Worm (Caenorhabditis elegans) whole organism, L4/young adult: Measurements from ENCODE around the gene col-77.

ENCODE experiments used
- W03F9.2 ChIP-seq: fragments of 150-350 bp; optimal IDR thresholded peaks from 2 replicates; lab custom pipeline; 2014; ENCODE audit warnings: missing biosample characterization, missing genetic modification characterization
- dao-5 ChIP-seq: sonication (generic microtip); optimal IDR thresholded peaks from 2 replicates; lab custom pipeline; 2016; ENCODE audit warnings: missing genotype, missing genetic modification characterization, moderate library complexity, missing compliant biosample characterization
- him-1 ChIP-seq: sonication (generic microtip); optimal IDR thresholded peaks from 2 replicates; lab custom pipeline; 2016; ENCODE audit warnings: missing genotype, missing genetic modification reagents, missing genetic modification characterization, missing compliant biosample characterization

col-77 gene

ce11 chrII:8329462-8329861 is 29.7 kb downstream of the col-77 start, which contains the start of gene C26D10.4:
TSS of gene C26D10.4 (plus strand) at chrII:8329762.
- TF ChIP-seq dao-5 (tag; lab: Kevin White, UChicago): no peak
- no peak for TF ChIP-seq W03F9.2 (tag; lab: Kevin White, UChicago)
- TF ChIP-seq him-1 (tag; lab: Kevin White, UChicago): no peak

ce11 chrII:8328820-8329339 is 30.3 kb downstream of the col-77 start, which contains the start of gene hel-1:
TSS of gene hel-1 (minus strand) at chrII:8328870.
- TF ChIP-seq him-1 (tag; lab: Kevin White, UChicago) (no peak), W03F9.2 (tag; lab: Kevin White, UChicago) (peak; percentile 28), dao-5 (tag; lab: Kevin White, UChicago) (no peak)

ce11 chrII:8327450-8327849 is 31.7 kb downstream of the col-77 start:
- TF ChIP-seq W03F9.2 (tag; lab: Kevin White, UChicago) (no peak), dao-5 (tag; lab: Kevin White, UChicago) (no peak)

- TF ChIP-seq W03F9.2 (tag; lab: Kevin White, UChicago) (no peak), him-1 (tag; lab: Kevin White, UChicago) (no peak), dao-5 (tag; lab: Kevin White, UChicago) (no peak)
Measured at ce11 chrII:8326228-8326960, 32.8 kb downstream of the col-77 start.

ce11 chrII:8325002-8325539 is 34.1 kb downstream of the col-77 start, which contains the start of the genes ran-3 and C26D10.3:
TSS of gene ran-3 (minus strand) at chrII:8325052.
TSS of gene C26D10.3 (plus strand) at chrII:8325386.
- TF ChIP-seq W03F9.2 (tag; lab: Kevin White, UChicago) (peak; percentile 40), him-1 (tag; lab: Kevin White, UChicago) (no peak)

- TF ChIP-seq W03F9.2 (tag; lab: Kevin White, UChicago) (no peak), him-1 (tag; lab: Kevin White, UChicago) (no peak), dao-5 (tag; lab: Kevin White, UChicago) (no peak)
Measured at ce11 chrII:8321244-8321643, 37.9 kb downstream of the col-77 start, which contains the start of gene shw-1. TSS of gene shw-1 (minus strand) at chrII:8321471.

ce11 chrII:8316701-8317100 is 42.5 kb downstream of the col-77 start:
- TF ChIP-seq him-1 (tag; lab: Kevin White, UChicago) (no peak), W03F9.2 (tag; lab: Kevin White, UChicago) (no peak), dao-5 (tag; lab: Kevin White, UChicago) (no peak)

- no peak for TF ChIP-seq dao-5 (tag; lab: Kevin White, UChicago)
- TF ChIP-seq him-1 (tag; lab: Kevin White, UChicago): no peak
- TF ChIP-seq W03F9.2 (tag; lab: Kevin White, UChicago): no peak
Measured at ce11 chrII:8314768-8315167, 44.4 kb downstream of the col-77 start.

ce11 chrII:8312012-8312411 is 47.2 kb downstream of the col-77 start:
- TF ChIP-seq him-1 (tag; lab: Kevin White, UChicago) (no peak), dao-5 (tag; lab: Kevin White, UChicago) (no peak), W03F9.2 (tag; lab: Kevin White, UChicago) (no peak)

ce11 chrII:8311484-8311883 is 47.7 kb downstream of the col-77 start:
- TF ChIP-seq him-1 (tag; lab: Kevin White, UChicago) (no peak), W03F9.2 (tag; lab: Kevin White, UChicago) (no peak), dao-5 (tag; lab: Kevin White, UChicago) (no peak)

- no peak for TF ChIP-seq him-1 (tag; lab: Kevin White, UChicago)
- TF ChIP-seq W03F9.2 (tag; lab: Kevin White, UChicago): no peak
Measured at ce11 chrII:8308314-8308713, 50.9 kb downstream of the col-77 start.
